Fruit fly (Drosophila melanogaster) whole organism, adult: ENCODE data around the gene CG2310.

Experiments
- CG11617 ChIP-seq: fragments of 200-800 bp; sonication (Bioruptor generic); optimal IDR thresholded peaks from 2 replicates; lab custom pipeline; 2017; ENCODE audit warnings: mild to moderate bottlenecking, missing biosample characterization, missing genetic modification reagents, missing genetic modification characterization
- CG12768 ChIP-seq: fragments of 200-800 bp; sonication (Bioruptor generic); optimal IDR thresholded peaks from 2 replicates; lab custom pipeline; 2017; ENCODE audit warnings: missing biosample characterization, missing genetic modification characterization, mild to moderate bottlenecking, moderate library complexity, missing genetic modification reagents
- CG14711 ChIP-seq: fragments of 200-800 bp; sonication (Bioruptor generic); optimal IDR thresholded peaks from 2 replicates; lab custom pipeline; 2018; ENCODE audit warnings: missing biosample characterization, mild to moderate bottlenecking, missing genetic modification characterization, moderate library complexity
- CG1620 ChIP-seq: fragments of 200-800 bp; sonication (Bioruptor generic); optimal IDR thresholded peaks from 2 replicates; lab custom pipeline; 2016; ENCODE audit warnings: missing biosample characterization, missing genetic modification characterization
- CG33017 ChIP-seq: fragments of 200-800 bp; sonication (Bioruptor generic); optimal IDR thresholded peaks from 2 replicates; lab custom pipeline; 2018; ENCODE audit warnings: missing biosample characterization, mild to moderate bottlenecking, missing genetic modification characterization, moderate library complexity
- CG5204 ChIP-seq: fragments of 200-800 bp; sonication (Bioruptor generic); optimal IDR thresholded peaks from 2 replicates; lab custom pipeline; 2016; ENCODE audit warnings: missing biosample characterization, missing genetic modification characterization
- CG7045 ChIP-seq: fragments of 200-800 bp; sonication (Bioruptor generic); optimal IDR thresholded peaks from 2 replicates; lab custom pipeline; 2017; ENCODE audit warnings: missing biosample characterization, mild to moderate bottlenecking, missing genetic modification characterization
- CG7101 ChIP-seq: fragments of 200-800 bp; sonication (Bioruptor generic); optimal IDR thresholded peaks from 2 replicates; lab custom pipeline; 2018; ENCODE audit warnings: missing biosample characterization, mild to moderate bottlenecking, missing genetic modification characterization, moderate library complexity
- Clk ChIP-seq: fragments of 200-800 bp; sonication (Bioruptor generic); optimal IDR thresholded peaks from 2 replicates; lab custom pipeline; 2017; ENCODE audit warnings: missing biosample characterization, missing genetic modification characterization
- Crg-1 ChIP-seq: fragments of 200-800 bp; sonication (Bioruptor generic); optimal IDR thresholded peaks from 2 replicates; lab custom pipeline; 2016; ENCODE audit warnings: missing biosample characterization, missing genetic modification characterization
- Hr96 ChIP-seq: fragments of 200-800 bp; sonication (Bioruptor generic); optimal IDR thresholded peaks from 2 replicates; lab custom pipeline; 2016; ENCODE audit warnings: missing biosample characterization, missing genetic modification characterization
- Mnt ChIP-seq: fragments of 200-800 bp; sonication (Bioruptor generic); optimal IDR thresholded peaks from 2 replicates; lab custom pipeline; 2016; ENCODE audit warnings: missing biosample characterization, mild to moderate bottlenecking, missing genetic modification characterization
- bab1 ChIP-seq: fragments of 200-800 bp; sonication (Bioruptor generic); optimal IDR thresholded peaks from 3 replicates; lab custom pipeline; 2019; ENCODE audit warnings: missing biosample characterization, mild to moderate bottlenecking, missing genetic modification characterization, moderate library complexity
- cic ChIP-seq: fragments of 200-800 bp; sonication (Bioruptor generic); optimal IDR thresholded peaks from 2 replicates; lab custom pipeline; 2017; ENCODE audit warnings: missing biosample characterization, mild to moderate bottlenecking, missing genetic modification characterization, moderate library complexity
- cnc ChIP-seq, 2 experiments: fragments of >200 bp; optimal IDR thresholded peaks; 2 replicates each; lab custom pipeline; 2017
- kay ChIP-seq: fragments of 200-800 bp; sonication (Bioruptor generic); peaks from one replicate; lab custom pipeline; 2016; ENCODE audit warnings: missing biosample characterization, missing genetic modification characterization, borderline replicate concordance
- ovo ChIP-seq: fragments of 200-800 bp; sonication (Bioruptor generic); optimal IDR thresholded peaks from 2 replicates; lab custom pipeline; 2016; ENCODE audit warnings: missing biosample characterization, missing genetic modification characterization
- pad ChIP-seq: fragments of 200-800 bp; sonication (Bioruptor generic); optimal IDR thresholded peaks from 3 replicates; lab custom pipeline; 2017; ENCODE audit warnings: missing biosample characterization, missing genetic modification characterization, mild to moderate bottlenecking, moderate library complexity, missing genetic modification reagents
- tj ChIP-seq: fragments of 200-800 bp; sonication (Bioruptor generic); optimal IDR thresholded peaks from 3 replicates; lab custom pipeline; 2017; ENCODE audit warnings: missing biosample characterization, mild to moderate bottlenecking, missing genetic modification characterization, moderate library complexity
- toe ChIP-seq: fragments of 200-800 bp; sonication (Bioruptor generic); optimal IDR thresholded peaks from 2 replicates; lab custom pipeline; 2016; ENCODE audit warnings: missing biosample characterization, missing genetic modification characterization

The CG2310 gene

DNA sequence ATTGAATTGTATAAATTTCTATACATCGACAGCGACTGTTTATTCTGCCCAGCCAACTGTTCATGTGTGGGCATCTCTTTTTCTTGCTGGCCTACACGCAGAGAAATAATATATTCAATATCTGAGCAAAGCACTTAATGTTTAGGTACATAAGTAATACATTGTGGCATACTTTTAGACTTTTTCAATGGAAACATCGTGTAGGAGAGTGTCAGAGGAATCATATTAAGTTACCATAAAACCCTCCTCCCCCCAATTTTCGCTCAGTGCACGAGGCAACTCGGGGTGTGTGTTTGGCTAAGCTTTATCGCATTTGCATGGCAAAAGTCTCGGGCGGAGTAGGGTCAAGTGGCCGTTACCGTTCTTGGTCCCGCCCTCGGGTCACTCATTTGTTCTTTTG, 23.2 kb downstream of the CG2310 start:
- no peak for TF ChIP-seq tj (GFP tag; lab: Kevin White, UChicago)
- TF ChIP-seq CG33017 (tag; lab: Kevin White, UChicago), result no peak
- TF ChIP-seq Clk (GFP tag; lab: Kevin White, UChicago), result no peak
- no peak for TF ChIP-seq ovo
- no peak for TF ChIP-seq CG1620
- no peak for TF ChIP-seq Mnt (GFP tag; lab: Kevin White, UChicago)
- TF ChIP-seq CG7101, result no peak

- TF ChIP-seq CG11617 (GFP tag; lab: Kevin White, UChicago) (no peak), tj (GFP tag; lab: Kevin White, UChicago) (no peak), CG14711 (no peak), kay (GFP tag; lab: Kevin White, UChicago) (no peak), CG7101 (no peak), toe (GFP tag; lab: Kevin White, UChicago) (no peak), Hr96 (GFP tag; lab: Kevin White, UChicago) (no peak), bab1 (GFP tag; lab: Kevin White, UChicago) (no peak), CG1620 (no peak), ovo (no peak)
Observed at dm6 chr3R:29466759-29467158, 26.6 kb downstream of the CG2310 start.

dm6 chr3R:29461846-29462245, 31.5 kb downstream of the CG2310 start:
- TF ChIP-seq CG11617 (GFP tag; lab: Kevin White, UChicago) (no peak), tj (GFP tag; lab: Kevin White, UChicago) (no peak), CG5204 (GFP tag; lab: Kevin White, UChicago) (no peak), Crg-1 (GFP tag; lab: Kevin White, UChicago) (no peak), CG33017 (tag; lab: Kevin White, UChicago) (no peak), cic (GFP tag; lab: Kevin White, UChicago) (no peak), CG7101 (no peak), cnc (optimal IDR thresholded peaks at IDR 0.05; lab: Kevin White, UChicago) (no peak), bab1 (GFP tag; lab: Kevin White, UChicago) (no peak), CG1620 (no peak), CG12768 (GFP tag; lab: Kevin White, UChicago) (no peak), CG14711 (no peak), pad (GFP tag; lab: Kevin White, UChicago) (no peak), Hr96 (GFP tag; lab: Kevin White, UChicago) (no peak), CG7045 (GFP tag; lab: Kevin White, UChicago) (no peak), Mnt (GFP tag; lab: Kevin White, UChicago) (no peak), Clk (GFP tag; lab: Kevin White, UChicago) (no peak), toe (GFP tag; lab: Kevin White, UChicago) (no peak), ovo (no peak)

DNA sequence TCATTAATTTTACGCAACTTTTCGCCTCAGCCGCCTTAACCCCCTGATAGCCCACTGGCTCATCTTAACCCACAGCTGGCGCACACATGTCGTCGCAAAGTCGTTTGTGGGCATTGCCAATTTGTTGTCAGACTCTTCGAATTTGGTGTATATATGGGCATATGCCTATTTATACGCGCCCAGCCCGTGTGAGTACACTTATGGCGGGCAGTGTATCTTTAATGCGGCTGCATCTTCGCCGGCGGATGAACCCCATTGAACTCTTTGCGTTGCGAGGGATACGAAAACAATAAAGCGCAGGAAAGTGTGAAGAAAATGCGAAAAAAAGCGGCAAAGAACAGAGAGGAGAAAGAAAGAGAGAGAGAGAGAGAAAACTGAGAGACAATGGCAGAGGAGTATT, 32.2 kb downstream of the CG2310 start:
- TF ChIP-seq ovo, result no peak
- TF ChIP-seq cic (GFP tag; lab: Kevin White, UChicago), result no peak
- no peak for TF ChIP-seq Clk (GFP tag; lab: Kevin White, UChicago)
- no peak for TF ChIP-seq CG12768 (GFP tag; lab: Kevin White, UChicago)
- no peak for TF ChIP-seq CG5204 (GFP tag; lab: Kevin White, UChicago)
- TF ChIP-seq CG1620, result no peak
- no peak for TF ChIP-seq CG11617 (GFP tag; lab: Kevin White, UChicago)
- TF ChIP-seq Hr96 (GFP tag; lab: Kevin White, UChicago), result no peak
- TF ChIP-seq Crg-1 (GFP tag; lab: Kevin White, UChicago), result no peak
- TF ChIP-seq pad (GFP tag; lab: Kevin White, UChicago), result no peak
- no peak for TF ChIP-seq tj (GFP tag; lab: Kevin White, UChicago)
- no peak for TF ChIP-seq kay (GFP tag; lab: Kevin White, UChicago)
- TF ChIP-seq CG14711, result no peak
- no peak for TF ChIP-seq CG7045 (GFP tag; lab: Kevin White, UChicago)
- no peak for TF ChIP-seq bab1 (GFP tag; lab: Kevin White, UChicago)
- no peak for TF ChIP-seq toe (GFP tag; lab: Kevin White, UChicago)

DNA sequence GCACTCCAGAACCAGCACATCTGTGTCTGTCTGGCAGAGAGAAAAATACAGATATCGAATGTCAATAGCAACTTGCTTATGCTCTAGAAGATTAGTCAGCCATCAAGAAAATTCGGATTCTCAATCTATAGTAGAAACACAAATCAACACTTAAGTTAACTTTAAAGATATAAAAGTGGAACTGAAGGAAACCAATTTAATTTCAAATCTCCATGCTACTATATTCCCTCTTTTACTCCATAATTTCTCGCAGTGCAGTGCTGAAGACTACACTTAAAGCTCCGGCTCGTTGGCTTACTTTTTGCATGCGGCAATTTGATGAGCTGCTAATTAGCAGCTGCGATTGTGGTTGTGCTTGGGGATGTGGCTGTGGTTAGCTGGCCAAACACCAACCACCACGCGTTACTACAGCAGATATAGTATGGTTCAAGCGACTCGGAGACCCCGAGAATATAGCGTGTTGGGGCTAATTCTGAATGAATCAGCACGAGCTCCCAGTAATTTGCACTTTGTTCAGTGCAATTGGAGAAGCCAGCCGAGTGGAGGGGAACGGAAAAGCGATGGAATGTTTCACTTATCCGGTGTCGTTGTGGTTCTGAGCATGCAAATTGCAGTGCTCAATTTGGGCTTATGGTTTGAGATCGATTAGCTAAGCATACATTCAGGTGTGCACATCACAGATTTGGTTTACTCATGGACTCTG, 32.9 kb downstream of the CG2310 start:
- TF ChIP-seq tj (GFP tag; lab: Kevin White, UChicago) (peak; percentile 59), kay (GFP tag; lab: Kevin White, UChicago) (peak; percentile 5), CG12768 (GFP tag; lab: Kevin White, UChicago) (peak; percentile 44), bab1 (GFP tag; lab: Kevin White, UChicago) (peak; percentile 30), CG14711 (no peak)

dm6 chr3R:29458689-29459136, 34.6 kb downstream of the CG2310 start:
- TF ChIP-seq Clk (GFP tag; lab: Kevin White, UChicago) (no peak), tj (GFP tag; lab: Kevin White, UChicago) (no peak), toe (GFP tag; lab: Kevin White, UChicago) (no peak), CG11617 (GFP tag; lab: Kevin White, UChicago) (no peak), CG12768 (GFP tag; lab: Kevin White, UChicago) (no peak), Mnt (GFP tag; lab: Kevin White, UChicago) (no peak), ovo (no peak), CG1620 (no peak), cnc (optimal IDR thresholded peaks at IDR 0.05; lab: Kevin White, UChicago) (no peak), cic (GFP tag; lab: Kevin White, UChicago) (no peak), CG33017 (tag; lab: Kevin White, UChicago) (no peak), CG14711 (no peak), CG5204 (GFP tag; lab: Kevin White, UChicago) (no peak), Crg-1 (GFP tag; lab: Kevin White, UChicago) (no peak), kay (GFP tag; lab: Kevin White, UChicago) (no peak), CG7101 (no peak), Hr96 (GFP tag; lab: Kevin White, UChicago) (no peak), pad (GFP tag; lab: Kevin White, UChicago) (no peak), CG7045 (GFP tag; lab: Kevin White, UChicago) (no peak)
